Worm (Caenorhabditis elegans): Measurements from ENCODE around the gene ric-3.
A peak's percentile ranks its signal among the peaks of the same experiment; 100 is the strongest.

The ric-3 gene

ce11 chrIV:7844333-7844973, 26.4 kb downstream of the ric-3 start:
- TF ChIP-seq F37D6.2 (tag; optimal IDR thresholded peaks at IDR 0.05) (no peak), mxl-2 (GFP tag; conservative IDR thresholded peaks at IDR 0.05) (no peak), ZK337.2 (GFP tag; IDR thresholded peaks at IDR 0.05) (no peak), ztf-7 (tag; optimal IDR thresholded peaks at IDR 0.05) (no peak), lir-3 (tag; optimal IDR thresholded peaks at IDR 0.05) (no peak), mdl-1 (tag; optimal IDR thresholded peaks at IDR 0.05) (peak in 1 of 2 experiments; percentile 38), nhr-11 (tag; optimal IDR thresholded peaks at IDR 0.05) (no peak), nhr-48 (tag; optimal IDR thresholded peaks at IDR 0.05) (peak; percentile 19), pqm-1 (tag; optimal IDR thresholded peaks at IDR 0.05) (peak; percentile 69), mxl-3 (GFP tag; optimal IDR thresholded peaks at IDR 0.05) (no peak), ceh-28 (tag; optimal IDR thresholded peaks at IDR 0.05) (no peak), ama-1 (optimal IDR thresholded peaks at IDR 0.05) (no peak), T26A8.4 (GFP tag; IDR thresholded peaks at IDR 0.05) (peak; percentile 42; the same call in 1 of the 2 replicates), mep-1 (tag; optimal IDR thresholded peaks at IDR 0.05) (peak; percentile 39), ceh-20 (GFP tag; IDR thresholded peaks at IDR 0.05) (no peak), hmg-1.1 (GFP tag; IDR thresholded peaks at IDR 0.05) (no peak), unc-130 (GFP tag; optimal IDR thresholded peaks at IDR 0.05) (no peak), unc-62 (GFP tag; optimal IDR thresholded peaks at IDR 0.05 in 1 of 2) (peak in 1 of 2 experiments; percentile 95), unc-62 (tag; optimal IDR thresholded peaks at IDR 0.05) (no peak), egl-27 (tag; optimal IDR thresholded peaks at IDR 0.05) (no peak), madf-9 (GFP tag; conservative IDR thresholded peaks at IDR 0.05) (no peak), hlh-30 (tag; optimal IDR thresholded peaks at IDR 0.05; ENCODE audit: insufficient read depth) (peak; percentile 77), fkh-10 (GFP tag; optimal IDR thresholded peaks at IDR 0.05) (no peak), lin-38 (GFP tag; IDR thresholded peaks at IDR 0.05) (no peak), lin-13 (GFP tag; optimal IDR thresholded peaks at IDR 0.05) (no peak), attf-4 (tag; optimal IDR thresholded peaks at IDR 0.05) (no peak), unc-39 (tag; optimal IDR thresholded peaks at IDR 0.05) (no peak), sdz-12 (GFP tag; optimal IDR thresholded peaks at IDR 0.05) (no peak), ceh-44 (GFP tag; IDR thresholded peaks at IDR 0.05) (no peak), vab-7 (GFP tag; IDR thresholded peaks at IDR 0.05) (no peak), duxl-1 (tag; optimal IDR thresholded peaks at IDR 0.05; ENCODE audit: poor library complexity) (peak; percentile 17), nhr-76 (tag; optimal IDR thresholded peaks at IDR 0.05) (no peak), aha-1 (tag) (no peak), lin-15B (tag; optimal IDR thresholded peaks at IDR 0.05) (no peak), gei-8 (GFP tag; optimal IDR thresholded peaks at IDR 0.05) (no peak), nhr-111 (GFP tag; optimal IDR thresholded peaks at IDR 0.05) (no peak), zag-1 (tag; optimal IDR thresholded peaks at IDR 0.05) (no peak), daf-8 (GFP tag; IDR thresholded peaks at IDR 0.05) (no peak), skn-1 (tag; optimal IDR thresholded peaks at IDR 0.05) (no peak), Y5F2A.4 (GFP tag; optimal IDR thresholded peaks at IDR 0.05) (no peak), F10B5.3 (tag; optimal IDR thresholded peaks at IDR 0.05) (no peak), madf-5 (GFP tag; IDR thresholded peaks at IDR 0.05) (no peak), nhr-42 (GFP tag; IDR thresholded peaks at IDR 0.05) (no peak), daf-16 (GFP tag; optimal IDR thresholded peaks at IDR 0.05) (peak in 1 of 2 experiments; percentile 4), daf-16 (tag; optimal IDR thresholded peaks at IDR 0.05) (peak; percentile 94), lin-29 (GFP tag; IDR thresholded peaks at IDR 0.05) (no peak), ZK546.5 (tag; optimal IDR thresholded peaks at IDR 0.05) (no peak), tra-1 (GFP tag; IDR thresholded peaks at IDR 0.05) (no peak), egl-43 (GFP tag; IDR thresholded peaks at IDR 0.05) (no peak), snpc-4 (tag; optimal IDR thresholded peaks at IDR 0.05) (no peak), php-3 (GFP tag; IDR thresholded peaks at IDR 0.05) (peak; percentile 48; the same call in 1 of the 2 replicates), ces-1 (GFP tag; optimal IDR thresholded peaks at IDR 0.05) (no peak), lim-7 (GFP tag; IDR thresholded peaks at IDR 0.05) (no peak)
